Fruit fly (Drosophila melanogaster) whole organism, embryonic: ENCODE results near the gene CG17224.

Experiments
- Adf1 ChIP-seq: fragments of 200-800 bp; sonication (Bioruptor generic); IDR thresholded peaks from 2 replicates; pipeline ENCODE4 v1.3.6; 2022; ENCODE audit warnings: missing biosample characterization, missing genetic modification characterization
- Bgb ChIP-seq: fragments of 200-800 bp; sonication (Bioruptor generic); IDR thresholded peaks from 2 replicates; pipeline ENCODE4 v1.3.6; 2022; ENCODE audit warnings: missing biosample characterization, missing genetic modification characterization; ENCODE audit not compliant: partially characterized antibody
- C15 ChIP-seq: fragments of 200-800 bp; sonication (Bioruptor generic); IDR thresholded peaks from 3 replicates; pipeline ENCODE4 v1.3.6; 2022; ENCODE audit warnings: missing biosample characterization, missing genetic modification characterization
- CG10565 ChIP-seq: fragments of 200-800 bp; sonication (Bioruptor generic); optimal IDR thresholded peaks from 3 replicates; lab custom pipeline; 2016; ENCODE audit warnings: missing biosample characterization, mild to moderate bottlenecking, missing genetic modification characterization
- CG11560 ChIP-seq: fragments of 200-800 bp; sonication (Bioruptor generic); IDR thresholded peaks from 3 replicates; pipeline ENCODE4 v1.3.6; 2022; ENCODE audit warnings: missing biosample characterization, missing genetic modification characterization
- CG12659 ChIP-seq: fragments of 200-800 bp; sonication (Bioruptor generic); optimal IDR thresholded peaks from 3 replicates; lab custom pipeline; 2017; ENCODE audit warnings: mild to moderate bottlenecking, missing biosample characterization, missing genetic modification reagents, missing genetic modification characterization
- CG14710 ChIP-seq: fragments of 200-800 bp; sonication (Bioruptor generic); optimal IDR thresholded peaks from 3 replicates; lab custom pipeline; 2019; ENCODE audit warnings: missing biosample characterization, mild to moderate bottlenecking, missing genetic modification characterization, moderate library complexity
- CG14860 ChIP-seq: fragments of 200-800 bp; sonication (Bioruptor generic); IDR thresholded peaks from 3 replicates; pipeline ENCODE4 v1.3.6; 2022; ENCODE audit warnings: missing biosample characterization, missing genetic modification characterization; ENCODE audit not compliant: partially characterized antibody
- CG16813 ChIP-seq: fragments of 200-800 bp; sonication (Bioruptor generic); IDR thresholded peaks from 3 replicates; pipeline ENCODE4 v1.3.6; 2022; ENCODE audit warnings: missing biosample characterization, missing genetic modification characterization; ENCODE audit not compliant: partially characterized antibody
- CG16863 ChIP-seq: fragments of 200-800 bp; sonication (Bioruptor generic); optimal IDR thresholded peaks from 3 replicates; lab custom pipeline; 2016; ENCODE audit warnings: missing biosample characterization, missing genetic modification characterization
- CG17385 ChIP-seq: fragments of 200-800 bp; sonication (Bioruptor generic); optimal IDR thresholded peaks from 3 replicates; lab custom pipeline; 2018; ENCODE audit warnings: missing biosample characterization, mild to moderate bottlenecking, missing genetic modification characterization
- CG2199 ChIP-seq: fragments of 200-800 bp; sonication (Bioruptor generic); IDR thresholded peaks from 3 replicates; pipeline ENCODE4 v1.3.6; 2022; ENCODE audit warnings: missing biosample characterization, missing genetic modification characterization
- CG30403 ChIP-seq: fragments of 200-800 bp; sonication (Bioruptor generic); optimal IDR thresholded peaks from 3 replicates; lab custom pipeline; 2016; ENCODE audit warnings: missing biosample characterization, missing genetic modification characterization
- CG31365 ChIP-seq: fragments of 200-800 bp; sonication (Bioruptor generic); optimal IDR thresholded peaks from 2 replicates; lab custom pipeline; 2018; ENCODE audit warnings: missing biosample characterization, mild to moderate bottlenecking, missing genetic modification characterization
- CG32772 ChIP-seq: fragments of 200-800 bp; sonication (Bioruptor generic); IDR thresholded peaks from 2 replicates; pipeline ENCODE4 v1.3.6; 2022; ENCODE audit warnings: missing biosample characterization, missing genetic modification characterization
- CG4328 ChIP-seq: fragments of 200-800 bp; sonication (Bioruptor generic); optimal IDR thresholded peaks from 3 replicates; lab custom pipeline; 2017; ENCODE audit warnings: missing biosample characterization, missing genetic modification reagents, missing genetic modification characterization
- CG4404 ChIP-seq: fragments of 200-800 bp; sonication (Bioruptor generic); IDR thresholded peaks from 2 replicates; pipeline ENCODE4 v1.3.6; 2022; ENCODE audit warnings: missing biosample characterization, missing genetic modification characterization
- CG6683 ChIP-seq: fragments of 200-800 bp; sonication (Bioruptor generic); optimal IDR thresholded peaks from 2 replicates; lab custom pipeline; 2017; ENCODE audit warnings: missing biosample characterization, mild to moderate bottlenecking, missing genetic modification characterization, missing genetic modification reagents
- CG7271 ChIP-seq: fragments of 200-800 bp; sonication (Bioruptor generic); optimal IDR thresholded peaks from 2 replicates; lab custom pipeline; 2018; ENCODE audit warnings: missing biosample characterization, mild to moderate bottlenecking, missing genetic modification characterization, moderate library complexity
- CG7372 ChIP-seq: fragments of 200-800 bp; sonication (Bioruptor generic); IDR thresholded peaks from 2 replicates; pipeline ENCODE4 v1.3.6; 2022; ENCODE audit warnings: missing biosample characterization, missing genetic modification characterization
- Chrac-16 ChIP-seq: fragments of 200-800 bp; sonication (Bioruptor generic); optimal IDR thresholded peaks from 3 replicates; lab custom pipeline; 2016; ENCODE audit warnings: missing biosample characterization, missing genetic modification characterization
- CrebB ChIP-seq: fragments of 200-800 bp; sonication (Bioruptor generic); optimal IDR thresholded peaks from 3 replicates; lab custom pipeline; 2018; ENCODE audit warnings: missing biosample characterization, mild to moderate bottlenecking, missing genetic modification characterization
- Dfd ChIP-seq, 2 experiments: fragments of >200 bp; optimal IDR thresholded peaks; 2 replicates each; lab custom pipeline; 2017; ENCODE audit warnings: missing biosample characterization in 2 of 2, missing genetic modification characterization in 2 of 2
- Dip2 ChIP-seq: fragments of 200-800 bp; sonication (Bioruptor generic); IDR thresholded peaks from 2 replicates; pipeline ENCODE4 v1.3.6; 2022; ENCODE audit warnings: missing biosample characterization, missing genetic modification characterization
- Fer1 ChIP-seq: fragments of 200-800 bp; sonication (Bioruptor generic); optimal IDR thresholded peaks from 2 replicates; lab custom pipeline; 2017; ENCODE audit warnings: missing biosample characterization, mild to moderate bottlenecking, missing genetic modification characterization
- GATAe ChIP-seq: fragments of 200-800 bp; sonication (Bioruptor generic); conservative IDR thresholded peaks from 2 replicates; pipeline ENCODE4 v1.3.6; 2022; ENCODE audit warnings: missing biosample characterization, missing genetic modification characterization
- HmgZ ChIP-seq: fragments of 200-800 bp; sonication (Bioruptor generic); optimal IDR thresholded peaks from 2 replicates; lab custom pipeline; 2018; ENCODE audit warnings: missing biosample characterization, mild to moderate bottlenecking, missing genetic modification characterization
- Hr3 ChIP-seq: fragments of 200-800 bp; sonication (Bioruptor generic); optimal IDR thresholded peaks from 3 replicates; lab custom pipeline; 2016; ENCODE audit warnings: missing biosample characterization, missing genetic modification characterization
- Hr39 ChIP-seq: fragments of >200 bp; optimal IDR thresholded peaks from 2 replicates; lab custom pipeline; 2017
- Rx ChIP-seq: fragments of 200-800 bp; sonication (Bioruptor generic); IDR thresholded peaks from 2 replicates; pipeline ENCODE4 v1.3.6; 2022; ENCODE audit warnings: missing biosample characterization, missing genetic modification characterization
- Side ChIP-seq: fragments of 200-800 bp; sonication (Bioruptor generic); optimal IDR thresholded peaks from 2 replicates; lab custom pipeline; 2016; ENCODE audit warnings: missing biosample characterization, missing genetic modification characterization
- Sin3A ChIP-seq: fragments of >200 bp; optimal IDR thresholded peaks from 2 replicates; lab custom pipeline; 2018
- Sox102F ChIP-seq: fragments of 200-800 bp; sonication (Bioruptor generic); optimal IDR thresholded peaks from 2 replicates; lab custom pipeline; 2018; ENCODE audit warnings: missing biosample characterization, mild to moderate bottlenecking, missing genetic modification characterization, moderate library complexity
- aop ChIP-seq: fragments of 200-800 bp; sonication (Bioruptor generic); IDR thresholded peaks from 2 replicates; pipeline ENCODE4 v1.3.6; 2022; ENCODE audit warnings: missing biosample characterization, missing genetic modification characterization
- ash1 ChIP-seq: fragments of 200-800 bp; sonication (Bioruptor generic); optimal IDR thresholded peaks from 2 replicates; lab custom pipeline; 2018; ENCODE audit warnings: missing biosample characterization, mild to moderate bottlenecking, missing genetic modification characterization
- br ChIP-seq: fragments of >200 bp; optimal IDR thresholded peaks from 2 replicates; lab custom pipeline; 2017
- fd96Cb ChIP-seq: fragments of 200-800 bp; sonication (Bioruptor generic); optimal IDR thresholded peaks from 2 replicates; lab custom pipeline; 2018; ENCODE audit warnings: missing biosample characterization, mild to moderate bottlenecking, missing genetic modification characterization, moderate library complexity
- gcm2 ChIP-seq: fragments of 200-800 bp; sonication (Bioruptor generic); optimal IDR thresholded peaks from 2 replicates; lab custom pipeline; 2016; ENCODE audit warnings: missing biosample characterization, missing genetic modification characterization
- gsb ChIP-seq: fragments of 200-800 bp; sonication (Bioruptor generic); IDR thresholded peaks from 2 replicates; pipeline ENCODE4 v1.3.6; 2022; ENCODE audit warnings: missing biosample characterization, missing genetic modification characterization
- gsb-n ChIP-seq: fragments of 200-800 bp; sonication (Bioruptor generic); optimal IDR thresholded peaks from 3 replicates; lab custom pipeline; 2018; ENCODE audit warnings: missing biosample characterization, mild to moderate bottlenecking, missing genetic modification characterization
- her ChIP-seq: fragments of 200-800 bp; sonication (Bioruptor generic); optimal IDR thresholded peaks from 2 replicates; lab custom pipeline; 2016; ENCODE audit warnings: missing biosample characterization, missing genetic modification characterization
- ind ChIP-seq: fragments of 200-800 bp; sonication (Bioruptor generic); optimal IDR thresholded peaks from 3 replicates; lab custom pipeline; 2016; ENCODE audit warnings: missing biosample characterization, missing genetic modification characterization
- onecut ChIP-seq: fragments of 200-800 bp; sonication (Bioruptor generic); IDR thresholded peaks from 2 replicates; pipeline ENCODE4 v1.3.6; 2022; ENCODE audit warnings: missing biosample characterization, missing genetic modification characterization
- otp ChIP-seq: fragments of 200-800 bp; sonication (Bioruptor generic); IDR thresholded peaks from 3 replicates; pipeline ENCODE4, ENCODE4 v1.3.6; 2022; ENCODE audit warnings: missing biosample characterization, missing genetic modification characterization
- sd ChIP-seq: fragments of 200-800 bp; sonication (Bioruptor generic); optimal IDR thresholded peaks from 3 replicates; lab custom pipeline; 2018; ENCODE audit warnings: missing biosample characterization, mild to moderate bottlenecking, missing genetic modification characterization, moderate library complexity
- seq ChIP-seq: fragments of 200-800 bp; sonication (Bioruptor generic); IDR thresholded peaks from 2 replicates; pipeline ENCODE4 v1.3.6; 2022; ENCODE audit warnings: missing biosample characterization, missing genetic modification characterization
- sug ChIP-seq: fragments of 200-800 bp; optimal IDR thresholded peaks from 2 replicates; lab custom pipeline; 2019; ENCODE audit warnings: missing biosample characterization, mild to moderate bottlenecking, missing genetic modification characterization, moderate library complexity
- tin ChIP-seq: fragments of 200-800 bp; sonication (Bioruptor generic); optimal IDR thresholded peaks from 3 replicates; lab custom pipeline; 2016; ENCODE audit warnings: missing biosample characterization, missing genetic modification characterization
- tll ChIP-seq, 2 experiments: fragments of 200-800 bp in 1 of 2; fragments of >200 bp in 1 of 2; sonication (Bioruptor generic) in 1 of 2; optimal IDR thresholded peaks; 2 replicates each; lab custom pipeline; 2017 to 2019; ENCODE audit warnings: missing biosample characterization in 2 of 2, missing genetic modification characterization in 2 of 2, mild to moderate bottlenecking in 1 of 2, moderate library complexity in 1 of 2
- trem ChIP-seq: fragments of 200-800 bp; optimal IDR thresholded peaks from 3 replicates; lab custom pipeline; 2019; ENCODE audit warnings: missing biosample characterization, mild to moderate bottlenecking, missing genetic modification characterization, moderate library complexity
- wor ChIP-seq: fragments of 200-800 bp; sonication (Bioruptor generic); IDR thresholded peaks from 2 replicates; pipeline ENCODE4 v1.3.6; 2022; ENCODE audit warnings: missing biosample characterization, missing genetic modification characterization
- yki ChIP-seq: fragments of >200 bp; optimal IDR thresholded peaks from 3 replicates; lab custom pipeline; 2018
- zen2 ChIP-seq: fragments of 200-800 bp; sonication (Bioruptor generic); IDR thresholded peaks from 3 replicates; pipeline ENCODE4 v1.3.6; 2022; ENCODE audit warnings: missing biosample characterization, missing genetic modification characterization; ENCODE audit not compliant: partially characterized antibody

CG17224 gene

dm6 chr2L:3039774-3040173 lies 21.7 kb upstream of the CG17224 start, which contains the start of the genes cnir and CG17221 (continued):
- TF ChIP-seq ind (peak; percentile 73), Fer1 (peak; percentile 79), br (lab: Kevin White, UChicago) (no peak), Sox102F (GFP tag; lab: Kevin White, UChicago) (peak; percentile 60), CG11560 (tag; lab: Robert Waterston, UW) (no peak), tin (peak; percentile 67), CG16813 (GFP tag; lab: Robert Waterston, UW) (no peak), yki (no peak), onecut (GFP tag; lab: Robert Waterston, UW) (peak; percentile 88), Chrac-16 (GFP tag; lab: Kevin White, UChicago) (peak; percentile 63), CG14710 (tag; lab: Kevin White, UChicago) (peak; percentile 78), Dip2 (GFP tag; lab: Robert Waterston, UW) (no peak), CG30403 (GFP tag; lab: Kevin White, UChicago) (peak; percentile 78), gsb (GFP tag; lab: Robert Waterston, UW) (no peak), otp (GFP tag; lab: Robert Waterston, UW) (peak; percentile 28; the same call in 1 of the 3 replicates), CG2199 (GFP tag; lab: Robert Waterston, UW) (0 out of 3 replicates have a peak, but pooled peaks have one; percentile 18), gsb-n (tag; lab: Kevin White, UChicago) (peak; percentile 23), CG12659 (GFP tag; lab: Kevin White, UChicago) (peak; percentile 75), sug (peak; percentile 78), Hr39 (lab: Kevin White, UChicago) (no peak), Bgb (GFP tag; lab: Robert Waterston, UW) (peak; percentile 38; the same call in 1 of the 2 replicates), CG4404 (GFP tag; lab: Robert Waterston, UW) (no peak; the same call in 1 of the 2 replicates), GATAe (GFP tag; lab: Robert Waterston, UW) (no peak), CG10565 (GFP tag; lab: Kevin White, UChicago) (no peak), fd96Cb (tag; lab: Kevin White, UChicago) (peak; percentile 42), C15 (GFP tag; lab: Robert Waterston, UW) (no peak), CG32772 (GFP tag; lab: Robert Waterston, UW) (no peak), CG7271 (tag; lab: Kevin White, UChicago) (no peak), Adf1 (GFP tag; lab: Robert Waterston, UW) (no peak; the same call in 1 of the 2 replicates), seq (GFP tag; lab: Robert Waterston, UW) (peak; percentile 49; the same call in 1 of the 2 replicates), gcm2 (GFP tag; lab: Kevin White, UChicago) (peak; percentile 53), aop (GFP tag; lab: Robert Waterston, UW) (no peak), zen2 (GFP tag; lab: Robert Waterston, UW) (no peak; the same call in 2 of the 3 replicates), CG6683 (no peak), CG17385 (peak; percentile 70), CG16863 (GFP tag; lab: Kevin White, UChicago) (peak; percentile 62), CG7372 (GFP tag; lab: Robert Waterston, UW) (peak; percentile 50), CG31365 (tag; lab: Kevin White, UChicago) (peak; percentile 22), her (GFP tag; lab: Kevin White, UChicago) (peak; percentile 66), tll (GFP tag; optimal IDR thresholded peaks at IDR 0.05; lab: Kevin White, UChicago) (no peak), ash1 (GFP tag; lab: Kevin White, UChicago) (no peak), Side (GFP tag; lab: Kevin White, UChicago) (peak; percentile 77), wor (no peak), Rx (no peak), Dfd (GFP tag; optimal IDR thresholded peaks at IDR 0.05; lab: Kevin White, UChicago) (no peak), Hr3 (GFP tag; lab: Kevin White, UChicago) (peak; percentile 44), sd (tag; lab: Kevin White, UChicago) (peak; percentile 23), Sin3A (lab: Kevin White, UChicago) (no peak), trem (tag; lab: Kevin White, UChicago) (peak; percentile 86), HmgZ (tag; lab: Kevin White, UChicago) (peak; percentile 71), CG14860 (GFP tag; lab: Robert Waterston, UW) (no peak), CG4328 (GFP tag; lab: Kevin White, UChicago) (peak; percentile 61), CrebB (tag; lab: Kevin White, UChicago) (peak; percentile 34)
